Fruit fly (Drosophila melanogaster): ENCODE results near the gene CG14650.

The CG14650 gene

DNA sequence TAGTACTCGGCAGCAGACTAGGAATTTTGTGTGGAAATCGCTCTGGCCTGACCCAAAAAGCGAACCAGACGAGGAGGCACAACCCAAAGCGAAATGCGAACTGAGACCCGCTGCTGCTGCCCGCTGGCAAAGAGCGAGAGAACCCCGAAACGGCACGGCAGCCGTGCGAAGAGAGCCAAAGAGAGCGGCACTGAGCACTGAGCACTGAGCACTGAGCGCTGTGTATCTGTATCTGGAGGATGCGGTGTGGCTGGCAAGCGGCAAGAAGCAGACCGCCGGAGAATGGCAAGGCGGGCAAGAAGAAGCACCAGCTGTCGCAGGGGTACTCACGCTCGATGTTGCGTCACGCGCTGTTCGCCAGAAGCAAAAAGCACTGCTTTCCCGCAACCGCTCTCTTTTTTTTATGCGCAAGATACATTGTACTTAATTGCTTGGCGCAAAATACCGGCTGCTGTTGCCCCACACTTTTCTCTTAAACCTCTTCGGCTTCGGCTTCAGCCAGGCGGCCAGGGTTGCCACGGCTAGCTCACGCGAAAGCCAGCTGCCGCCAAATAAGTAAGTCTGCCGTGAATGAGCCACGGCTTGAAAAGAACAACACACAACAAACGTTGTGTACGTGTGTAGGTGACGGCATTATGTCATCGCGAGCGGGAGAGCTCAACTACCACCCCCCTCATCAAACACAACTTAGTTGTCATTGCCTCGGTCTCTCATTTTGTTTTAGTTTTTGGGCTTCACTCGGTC, 16.2 kb downstream of the CG14650 start (continued):
- no peak for TF ChIP-seq CG3032 (tag; optimal IDR thresholded peaks at IDR 0.05)
- TF ChIP-seq fd85E (GFP tag; optimal IDR thresholded peaks at IDR 0.05) = no peak

DNA sequence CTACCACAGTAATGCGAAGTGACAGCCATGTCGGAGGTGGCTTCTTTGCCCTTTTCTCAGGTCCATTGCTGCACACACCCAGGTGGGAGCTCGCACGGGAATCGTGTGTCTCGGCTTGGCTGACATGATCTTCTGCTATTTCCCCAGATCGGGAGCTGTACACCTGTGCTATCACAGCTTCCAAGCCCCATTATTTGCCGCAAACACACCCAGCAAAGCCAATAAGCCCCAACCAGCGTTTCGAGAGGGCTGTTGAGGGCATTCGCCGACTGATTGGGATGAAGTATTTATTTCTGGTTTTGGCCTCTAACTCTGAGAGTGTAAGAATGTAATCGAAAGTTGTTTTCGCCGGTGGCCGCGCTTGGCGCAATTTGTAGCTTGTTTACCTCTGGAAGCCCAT, 20.4 kb downstream of the CG14650 start:
- TF ChIP-seq salr (GFP tag; optimal IDR thresholded peaks at IDR 0.05) (no peak), CG6792 (GFP tag; optimal IDR thresholded peaks at IDR 0.05) (no peak), fkh (GFP tag; optimal IDR thresholded peaks at IDR 0.05) (peak; percentile 63), Met (GFP tag; optimal IDR thresholded peaks at IDR 0.05) (no peak), CG6808 (GFP tag; optimal IDR thresholded peaks at IDR 0.05) (no peak), lz (GFP tag; optimal IDR thresholded peaks at IDR 0.05) (no peak), CG32006 (GFP tag; optimal IDR thresholded peaks at IDR 0.05) (no peak), fd85E (GFP tag; optimal IDR thresholded peaks at IDR 0.05) (no peak), CG10669 (GFP tag; optimal IDR thresholded peaks at IDR 0.05) (no peak)

DNA sequence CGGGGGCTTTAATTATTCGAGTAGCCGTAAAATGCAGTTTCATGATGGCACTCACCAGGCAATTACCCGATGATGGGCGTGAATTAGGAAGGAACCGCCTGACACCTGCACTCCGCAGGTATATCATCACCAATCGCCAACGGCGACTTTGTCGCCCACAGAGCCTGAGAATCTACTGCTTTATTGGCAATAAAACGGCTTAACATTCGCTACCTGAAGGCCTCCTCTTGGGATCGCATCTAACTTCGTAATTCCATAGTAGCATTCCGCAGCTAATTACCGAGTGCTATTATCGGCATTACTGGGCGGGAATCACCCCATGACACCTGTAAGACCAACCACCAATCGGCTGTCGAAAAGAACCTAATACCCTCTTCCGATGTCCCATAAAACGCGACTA, 21.1 kb downstream of the CG14650 start:
- TF ChIP-seq dac (GFP tag; optimal IDR thresholded peaks at IDR 0.05) (no peak), net (GFP tag; optimal IDR thresholded peaks at IDR 0.05) (no peak), CG10631 (GFP tag; optimal IDR thresholded peaks at IDR 0.05) (no peak), CG6808 (GFP tag; optimal IDR thresholded peaks at IDR 0.05) (no peak), pdm3 (GFP tag; optimal IDR thresholded peaks at IDR 0.05) (no peak), esn (GFP tag; optimal IDR thresholded peaks at IDR 0.05) (no peak), Hr39 (GFP tag; optimal IDR thresholded peaks at IDR 0.05) (no peak), salr (GFP tag; optimal IDR thresholded peaks at IDR 0.05) (no peak), OdsH (GFP tag; optimal IDR thresholded peaks at IDR 0.05) (no peak), CG1621 (tag; optimal IDR thresholded peaks at IDR 0.05) (no peak), Ets21C (GFP tag; optimal IDR thresholded peaks at IDR 0.05) (no peak), Eip78C (GFP tag) (no peak), CG16779 (tag; optimal IDR thresholded peaks at IDR 0.05) (no peak)

DNA sequence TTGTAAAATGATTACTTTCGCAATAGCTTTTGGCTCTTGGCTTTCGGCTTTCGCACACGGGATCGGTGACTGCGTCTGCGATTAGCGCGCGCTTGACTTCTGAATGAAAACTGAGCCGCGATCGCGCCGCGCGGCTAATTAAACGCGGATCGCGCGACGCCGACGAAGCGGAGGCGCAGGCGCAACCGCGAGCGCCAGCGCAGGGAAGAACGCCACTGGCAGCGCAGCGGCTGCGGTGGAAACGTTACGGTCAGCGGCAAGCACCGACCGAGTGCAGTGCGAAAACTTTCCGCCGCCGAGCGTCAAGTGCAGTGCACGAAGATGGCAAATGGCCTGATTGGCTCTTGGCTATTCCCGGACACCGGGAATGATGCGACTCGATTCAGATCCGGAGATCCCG, 25.6 kb downstream of the CG14650 start, which contains the start of gene CG31522:
Gene CG31522 (minus strand): TSS at position 101 of the 400 bp plus-strand sequence.
- TF ChIP-seq Eip78C (GFP tag) = peak; percentile 34
- TF ChIP-seq Gug (GFP tag; IDR thresholded peaks at IDR 0.05) = no peak
- peak; percentile 26 for TF ChIP-seq CG1621 (tag; optimal IDR thresholded peaks at IDR 0.05)
- TF ChIP-seq lz (GFP tag; optimal IDR thresholded peaks at IDR 0.05) = no peak
- TF ChIP-seq CG8119 (GFP tag; IDR thresholded peaks at IDR 0.05) = no peak

DNA sequence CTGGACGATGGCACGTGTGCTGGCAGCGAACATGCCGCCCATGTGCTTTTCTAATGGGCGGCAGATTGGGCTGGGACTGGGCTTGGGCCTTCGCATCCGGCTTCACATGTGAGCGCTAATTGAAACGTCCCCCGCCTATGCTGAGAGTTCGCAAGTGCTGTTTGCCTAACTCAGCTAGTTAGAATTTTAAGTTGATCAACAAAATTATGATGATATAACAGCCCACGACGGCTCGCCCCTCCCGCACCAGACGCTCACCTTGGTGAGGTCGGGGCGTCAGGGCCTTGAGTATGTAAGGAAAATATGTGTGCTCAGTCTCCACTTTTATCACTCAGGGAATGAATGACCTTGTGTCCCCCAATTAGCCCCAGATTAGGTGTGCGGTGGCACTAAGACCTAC, 29.7 kb downstream of the CG14650 start:
- no peak for TF ChIP-seq acj6 (GFP tag; optimal IDR thresholded peaks at IDR 0.05)
- peak; percentile 62 for TF ChIP-seq fkh (GFP tag; optimal IDR thresholded peaks at IDR 0.05)

DNA sequence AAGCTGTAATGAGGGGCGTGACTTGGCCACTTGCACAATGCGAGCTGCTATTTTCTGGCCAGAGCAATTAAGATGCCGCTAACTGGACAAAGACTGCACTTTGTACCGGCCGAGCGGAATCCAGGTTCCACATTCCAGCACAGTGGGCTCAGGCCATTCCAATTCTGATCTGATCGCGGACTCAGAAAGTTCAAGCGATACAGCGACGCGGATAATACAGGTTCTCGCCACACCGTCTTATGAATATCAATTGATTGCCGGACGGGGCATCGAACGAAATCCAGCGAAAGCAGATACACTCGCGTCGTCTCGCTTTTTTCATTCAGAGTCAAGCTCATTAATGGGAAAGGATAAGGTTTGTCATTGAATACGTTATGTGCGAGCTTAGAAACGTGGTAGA, 31.7 kb downstream of the CG14650 start:
- peak; percentile 56 for TF ChIP-seq CG6808 (GFP tag; optimal IDR thresholded peaks at IDR 0.05)
- TF ChIP-seq ss (GFP tag; optimal IDR thresholded peaks at IDR 0.05) = peak; percentile 37 to 57
- no peak for TF ChIP-seq Hr39 (GFP tag; optimal IDR thresholded peaks at IDR 0.05)
- peak; percentile 86 for TF ChIP-seq svp (GFP tag)
- peak; percentile 48 for TF ChIP-seq Blimp-1 (GFP tag; optimal IDR thresholded peaks at IDR 0.05)
- peak; percentile 44 for TF ChIP-seq CG9139 (GFP tag; optimal IDR thresholded peaks at IDR 0.05)
- peak; percentile 17 for TF ChIP-seq Sox14 (GFP tag; optimal IDR thresholded peaks at IDR 0.05)
- TF ChIP-seq CG6854 (GFP tag; optimal IDR thresholded peaks at IDR 0.05) = peak; percentile 64
- TF ChIP-seq CG10669 (GFP tag; optimal IDR thresholded peaks at IDR 0.05) = peak; percentile 19
- peak; percentile 1 for TF ChIP-seq topi (GFP tag; optimal IDR thresholded peaks at IDR 0.05)
- no peak for TF ChIP-seq Ets21C (GFP tag; optimal IDR thresholded peaks at IDR 0.05)
- peak; percentile 49 for TF ChIP-seq CG1621 (tag; optimal IDR thresholded peaks at IDR 0.05)
- 0 out of 3 replicates have a peak, but pooled peaks have one; percentile 26 for TF ChIP-seq eg (GFP tag; IDR thresholded peaks at IDR 0.05)
- peak; percentile 36 for TF ChIP-seq spab (GFP tag; optimal IDR thresholded peaks at IDR 0.05)
- TF ChIP-seq Smox (GFP tag; optimal IDR thresholded peaks at IDR 0.05) = no peak
- no peak for TF ChIP-seq CG16779 (tag; optimal IDR thresholded peaks at IDR 0.05)
- peak; percentile 41 for TF ChIP-seq Eip78C (GFP tag)
